Worm (Caenorhabditis elegans) whole organism, L4 larva: ENCODE results near the gene rnf-121.

Source experiments
- F44E2.7 ChIP-seq: fragments of 200-800 bp; sonication (Bioruptor generic); IDR thresholded peaks from 2 replicates; pipeline ENCODE4 v2.1.2; 2022; ENCODE audit warnings: missing genetic modification characterization, missing compliant biosample characterization
- T20F7.1 ChIP-seq: fragments of 200-800 bp; sonication (Bioruptor generic); optimal IDR thresholded peaks from 2 replicates; lab custom pipeline; 2018; ENCODE audit warnings: mild to moderate bottlenecking, missing genetic modification characterization, missing compliant biosample characterization
- T26A8.4 ChIP-seq: fragments of 200-800 bp; sonication (Bioruptor generic); IDR thresholded peaks from 2 replicates; pipeline ENCODE4 v1.3.6; 2022; ENCODE audit warnings: missing genetic modification characterization, missing compliant biosample characterization
- Y75B8A.6 ChIP-seq: fragments of 200-800 bp; sonication (Bioruptor generic); IDR thresholded peaks from 2 replicates; pipeline ENCODE4 v1.3.6; 2022; ENCODE audit warnings: missing genetic modification reagents, missing genetic modification characterization, missing compliant biosample characterization
- ama-1 ChIP-seq: fragments of 150-350 bp; optimal IDR thresholded peaks from 2 replicates; lab custom pipeline; 2014; ENCODE audit warnings: inconsistent platforms, mixed read lengths
- attf-4 ChIP-seq: sonication (generic microtip); optimal IDR thresholded peaks from 3 replicates; lab custom pipeline; 2017; ENCODE audit warnings: missing biosample characterization, missing genetic modification characterization
- ceh-82 ChIP-seq: sonication (generic microtip); optimal IDR thresholded peaks from 2 replicates; lab custom pipeline; 2017; ENCODE audit warnings: missing biosample characterization, missing genetic modification characterization
- ctbp-1 ChIP-seq: fragments of 200-800 bp; sonication (Bioruptor generic); IDR thresholded peaks from 2 replicates; pipeline ENCODE4 v1.3.6; 2022; ENCODE audit warnings: missing genetic modification reagents, missing genetic modification characterization, missing compliant biosample characterization
- daf-16 ChIP-seq, 3 experiments: sonication (generic microtip); optimal IDR thresholded peaks; 2 replicates each; lab custom pipeline; 2016 to 2017; ENCODE audit warnings: missing genetic modification characterization in 3 of 3, missing genetic modification reagents in 3 of 3, mild to moderate bottlenecking in 2 of 3, missing compliant biosample characterization in 2 of 3, missing biosample characterization in 1 of 3, moderate library complexity in 1 of 3
- dmd-6 ChIP-seq: fragments of 200-800 bp; sonication (Bioruptor generic); IDR thresholded peaks from 2 replicates; pipeline ENCODE4 v1.3.6; 2022; ENCODE audit warnings: missing genetic modification reagents, missing genetic modification characterization, missing compliant biosample characterization
- dpl-1 ChIP-seq: fragments of 150-350 bp; optimal IDR thresholded peaks from 2 replicates; lab custom pipeline; 2014; ENCODE audit warnings: missing biosample characterization, missing genetic modification reagents, missing genetic modification characterization
- hif-1 ChIP-seq, 2 experiments: sonication (generic microtip); optimal IDR thresholded peaks; 2 replicates each; lab custom pipeline; 2016 to 2017; ENCODE audit warnings: missing compliant biosample characterization in 2 of 2, missing genetic modification characterization in 2 of 2, missing genetic modification reagents in 2 of 2, missing genotype in 2 of 2, mild to moderate bottlenecking in 1 of 2
- hlh-11 ChIP-seq: fragments of 200-800 bp; sonication (Bioruptor generic); optimal IDR thresholded peaks from 2 replicates; lab custom pipeline; 2018; ENCODE audit warnings: mild to moderate bottlenecking, missing genetic modification characterization, missing compliant biosample characterization
- hlh-30 ChIP-seq: sonication (generic microtip); optimal IDR thresholded peaks from 2 replicates; lab custom pipeline; 2017; ENCODE audit warnings: antibody characterized with exemption, mild to moderate bottlenecking, missing genetic modification characterization, missing compliant biosample characterization; ENCODE audit not compliant: insufficient read depth
- hmg-1.1 ChIP-seq: fragments of 200-800 bp; sonication (Bioruptor generic); IDR thresholded peaks from 2 replicates; pipeline ENCODE4 v1.3.6; 2022; ENCODE audit warnings: missing genetic modification reagents, missing genetic modification characterization, missing compliant biosample characterization
- jun-1 ChIP-seq: fragments of 150-350 bp; optimal IDR thresholded peaks from 2 replicates; lab custom pipeline; 2014; ENCODE audit warnings: missing biosample characterization, missing genetic modification reagents, missing genetic modification characterization
- lim-7 ChIP-seq: fragments of 200-800 bp; sonication (Bioruptor generic); IDR thresholded peaks from 2 replicates; pipeline ENCODE4 v1.3.6; 2022; ENCODE audit warnings: missing genetic modification characterization, missing compliant biosample characterization
- lin-13 ChIP-seq: fragments of 150-350 bp; optimal IDR thresholded peaks from 2 replicates; lab custom pipeline; 2014; ENCODE audit warnings: missing biosample characterization, missing genetic modification reagents, missing genetic modification characterization
- lin-29 ChIP-seq: fragments of 200-800 bp; sonication (Bioruptor generic); IDR thresholded peaks from 2 replicates; pipeline ENCODE4 v1.3.6; 2022; ENCODE audit warnings: missing genetic modification reagents, missing genetic modification characterization, missing compliant biosample characterization
- lin-38 ChIP-seq: fragments of 200-800 bp; sonication (Bioruptor generic); IDR thresholded peaks from 2 replicates; pipeline ENCODE4 v1.3.6; 2022; ENCODE audit warnings: missing genetic modification reagents, missing genetic modification characterization, missing compliant biosample characterization
- lsy-2 ChIP-seq, 2 experiments: fragments of 150-350 bp in 1 of 2; sonication (generic microtip) in 1 of 2; optimal IDR thresholded peaks; 2 replicates each; lab custom pipeline; 2014 to 2017; ENCODE audit warnings: missing biosample characterization in 2 of 2, missing genetic modification characterization in 2 of 2
- madf-9 ChIP-seq: fragments of 200-800 bp; sonication (Bioruptor generic); conservative IDR thresholded peaks from 2 replicates; pipeline ENCODE4 v1.3.6; 2022; ENCODE audit warnings: missing genetic modification reagents, missing genetic modification characterization, missing compliant biosample characterization
- mdl-1 ChIP-seq, 2 experiments: fragments of 150-350 bp in 1 of 2; sonication (generic microtip) in 1 of 2; optimal IDR thresholded peaks; 2 replicates each; lab custom pipeline; 2014 to 2017; ENCODE audit warnings: missing biosample characterization in 2 of 2, missing genetic modification characterization in 2 of 2
- mdt-29 ChIP-seq: fragments of 200-800 bp; sonication (Bioruptor generic); IDR thresholded peaks from 2 replicates; pipeline ENCODE4 v1.3.6; 2022; ENCODE audit warnings: missing genetic modification reagents, missing genetic modification characterization, missing compliant biosample characterization
- mep-1 ChIP-seq: fragments of 150-350 bp; sonication (generic microtip); optimal IDR thresholded peaks from 3 replicates; lab custom pipeline; 2014; ENCODE audit warnings: missing biosample characterization, missing genetic modification characterization
- mes-2 ChIP-seq: sonication (generic microtip); optimal IDR thresholded peaks from 2 replicates; lab custom pipeline; 2016; ENCODE audit warnings: missing genotype, mild to moderate bottlenecking, missing genetic modification characterization, missing compliant biosample characterization; ENCODE audit not compliant: poor library complexity, severe bottlenecking
- nhr-102 ChIP-seq: sonication (generic microtip); optimal IDR thresholded peaks from 2 replicates; lab custom pipeline; 2016; ENCODE audit warnings: mild to moderate bottlenecking, missing genetic modification characterization, moderate library complexity, missing compliant biosample characterization
- nhr-11 ChIP-seq: fragments of 150-350 bp; optimal IDR thresholded peaks from 2 replicates; lab custom pipeline; 2014; ENCODE audit warnings: missing biosample characterization, missing genetic modification characterization
- nhr-28 ChIP-seq: fragments of 150-350 bp; optimal IDR thresholded peaks from 2 replicates; lab custom pipeline; 2014; ENCODE audit warnings: missing biosample characterization, missing genetic modification characterization
- nhr-76 ChIP-seq: fragments of 150-350 bp; optimal IDR thresholded peaks from 2 replicates; lab custom pipeline; 2014; ENCODE audit warnings: missing biosample characterization, missing genetic modification characterization
- nhr-77 ChIP-seq: fragments of 150-350 bp; optimal IDR thresholded peaks from 2 replicates; lab custom pipeline; 2014; ENCODE audit warnings: missing biosample characterization, missing genetic modification characterization
- pha-4 ChIP-seq, 2 experiments: fragments of 150-350 bp in 1 of 2; fragments of 200-800 bp in 1 of 2; sonication (Bioruptor generic) in 1 of 2; IDR thresholded peaks in 1 of 2; optimal IDR thresholded peaks in 1 of 2; 2 replicates each; pipeline versions ENCODE4 v1.3.6 to Lab custom; 2014 to 2022; ENCODE audit warnings: missing genetic modification characterization in 2 of 2, missing genetic modification reagents in 2 of 2, missing biosample characterization in 1 of 2, missing compliant biosample characterization in 1 of 2
- rbr-2 ChIP-seq: sonication (generic microtip); optimal IDR thresholded peaks from 2 replicates; lab custom pipeline; 2016; ENCODE audit warnings: missing genotype, missing genetic modification characterization, missing compliant biosample characterization
- saeg-2 ChIP-seq: fragments of 200-800 bp; sonication (Bioruptor generic); IDR thresholded peaks from 2 replicates; pipeline ENCODE4 v1.3.6; 2022; ENCODE audit warnings: missing genetic modification reagents, missing genetic modification characterization, missing compliant biosample characterization
- set-16 ChIP-seq: fragments of 200-800 bp; sonication (Bioruptor generic); IDR thresholded peaks from 2 replicates; pipeline ENCODE4 v1.3.6; 2022; ENCODE audit warnings: missing genetic modification reagents, missing genetic modification characterization, missing compliant biosample characterization
- tag-97 ChIP-seq: fragments of 200-800 bp; sonication (Bioruptor generic); IDR thresholded peaks from 2 replicates; pipeline ENCODE4 v1.3.6; 2022; ENCODE audit warnings: missing genetic modification characterization, missing compliant biosample characterization
- zip-2 ChIP-seq: fragments of 150-350 bp; optimal IDR thresholded peaks from 2 replicates; lab custom pipeline; 2014; ENCODE audit warnings: missing biosample characterization, missing genetic modification characterization
- ztf-11 ChIP-seq: fragments of 150-350 bp; optimal IDR thresholded peaks from 2 replicates; lab custom pipeline; 2014; ENCODE audit warnings: missing biosample characterization, missing genetic modification characterization

Gene rnf-121

ce11 chrIII:4151548-4152104, 19.1 kb downstream of the rnf-121 start, which contains the start of the genes wht-3 and har-1 (continued):
- TF ChIP-seq T20F7.1 (GFP tag; lab: Kevin White, UChicago): peak; percentile 51
- TF ChIP-seq T26A8.4: no peak

- TF ChIP-seq jun-1 (tag; lab: Kevin White, UChicago): peak; percentile 16
- peak; percentile 79 for TF ChIP-seq hlh-11 (tag; lab: Kevin White, UChicago)
- no peak for TF ChIP-seq madf-9 (GFP tag; lab: Robert Waterston, UW)
- TF ChIP-seq mdt-29 (GFP tag; lab: Robert Waterston, UW): no peak
- no peak for TF ChIP-seq ztf-11 (tag; lab: Kevin White, UChicago)
- no peak for TF ChIP-seq attf-4 (tag; lab: Kevin White, UChicago)
- TF ChIP-seq daf-16 (GFP tag; optimal IDR thresholded peaks at IDR 0.05; lab: Kevin White, UChicago): no peak
- TF ChIP-seq daf-16 (tag; optimal IDR thresholded peaks at IDR 0.05; lab: Kevin White, UChicago): peak; percentile 65
- peak; percentile 68 for TF ChIP-seq nhr-28 (tag; lab: Kevin White, UChicago)
- TF ChIP-seq pha-4 (GFP tag; IDR thresholded peaks at IDR 0.05; lab: Robert Waterston, UW): no peak; the same call in 1 of the 2 replicates
- TF ChIP-seq pha-4 (tag; optimal IDR thresholded peaks at IDR 0.05; lab: Kevin White, UChicago): peak; percentile 48
- TF ChIP-seq hmg-1.1: peak; percentile 51; the same call in 1 of the 2 replicates
- TF ChIP-seq ceh-82 (tag; lab: Kevin White, UChicago): no peak
- TF ChIP-seq T20F7.1 (GFP tag; lab: Kevin White, UChicago): peak; percentile 53
- TF ChIP-seq mes-2 (tag; lab: Kevin White, UChicago): peak; percentile 83
- no peak for TF ChIP-seq nhr-76
- TF ChIP-seq ama-1 (lab: Kevin White, UChicago): peak; percentile 35
- peak; percentile 15 for TF ChIP-seq zip-2 (tag; lab: Kevin White, UChicago)
- no peak for TF ChIP-seq nhr-102 (tag; lab: Kevin White, UChicago)
- peak; percentile 97 for TF ChIP-seq dpl-1 (GFP tag; lab: Kevin White, UChicago)
- TF ChIP-seq nhr-11 (tag; lab: Kevin White, UChicago): peak; percentile 64
- TF ChIP-seq ctbp-1: peak; percentile 48; the same call in 1 of the 2 replicates
- no peak for TF ChIP-seq saeg-2 (GFP tag; lab: Robert Waterston, UW)
- TF ChIP-seq nhr-77 (tag; lab: Kevin White, UChicago): peak; percentile 47
- TF ChIP-seq rbr-2 (tag; lab: Kevin White, UChicago): peak; percentile 5
- TF ChIP-seq Y75B8A.6: no peak
- TF ChIP-seq lim-7: no peak
- TF ChIP-seq lin-29 (GFP tag; lab: Robert Waterston, UW): no peak
- TF ChIP-seq lin-38 (GFP tag; lab: Robert Waterston, UW): peak; percentile 64
- peak; percentile 85 for TF ChIP-seq hlh-30 (tag; lab: Kevin White, UChicago)
- peak in 1 of 2 experiments; percentile 26 for TF ChIP-seq hif-1 (tag; optimal IDR thresholded peaks at IDR 0.05; lab: Kevin White, UChicago)
- TF ChIP-seq set-16: no peak
- TF ChIP-seq tag-97: no peak
- peak; percentile 49 for TF ChIP-seq dmd-6 (GFP tag; lab: Robert Waterston, UW)
- TF ChIP-seq mdl-1 (tag; optimal IDR thresholded peaks at IDR 0.05; lab: Kevin White, UChicago): peak in 1 of 2 experiments; percentile 59
- peak; percentile 88 to 99 for TF ChIP-seq lsy-2 (tag; optimal IDR thresholded peaks at IDR 0.05; lab: Kevin White, UChicago)
- peak; percentile 4 for TF ChIP-seq lin-13 (GFP tag; lab: Kevin White, UChicago)
- TF ChIP-seq F44E2.7 (GFP tag; lab: Robert Waterston, UW): no peak
- TF ChIP-seq mep-1: peak; percentile 69
Measured at ce11 chrIII:4150919-4151318, 19.8 kb downstream of the rnf-121 start.
